Worm (Caenorhabditis elegans) whole organism, midembryonic: ENCODE data around the gene str-118.

Source experiments
- flt-1 ChIP-seq: fragments of 200-800 bp; sonication (Bioruptor generic); IDR thresholded peaks from 2 replicates; pipeline ENCODE4 v1.3.6; 2022; ENCODE audit warnings: missing genetic modification characterization, missing compliant biosample characterization
- ref-1 ChIP-seq: fragments of 200-800 bp; sonication (Bioruptor generic); conservative IDR thresholded peaks from 2 replicates; pipeline ENCODE4 v1.3.6; 2022; ENCODE audit warnings: missing genetic modification reagents, missing genetic modification characterization, missing compliant biosample characterization
- ztf-23 ChIP-seq: fragments of 200-800 bp; sonication (Bioruptor generic); IDR thresholded peaks from 2 replicates; pipeline ENCODE4 v1.3.6; 2022; ENCODE audit warnings: missing genetic modification reagents, missing genetic modification characterization, missing compliant biosample characterization

ce11 chrV:10041484-10041883 lies 10.5 kb upstream of the str-118 start:
- TF ChIP-seq ztf-23 (GFP tag; lab: Robert Waterston, UW) (no peak), ref-1 (GFP tag; lab: Robert Waterston, UW) (no peak), flt-1 (GFP tag; lab: Robert Waterston, UW) (no peak)
